Fruit fly (Drosophila melanogaster) whole organism, prepupa: ENCODE data around the gene CG11619.

Experiments
- Blimp-1 ChIP-seq: fragments of 200-800 bp; sonication (Bioruptor generic); optimal IDR thresholded peaks from 3 replicates; lab custom pipeline; 2017; ENCODE audit warnings: missing biosample characterization, missing genetic modification characterization, mild to moderate bottlenecking, moderate library complexity, missing genetic modification reagents
- CG10631 ChIP-seq: fragments of 200-800 bp; sonication (Bioruptor generic); optimal IDR thresholded peaks from 2 replicates; lab custom pipeline; 2016; ENCODE audit warnings: missing biosample characterization, missing genetic modification characterization
- CG10669 ChIP-seq: fragments of 200-800 bp; sonication (Bioruptor generic); optimal IDR thresholded peaks from 3 replicates; lab custom pipeline; 2018; ENCODE audit warnings: missing biosample characterization, mild to moderate bottlenecking, missing genetic modification characterization, moderate library complexity
- CG11294 ChIP-seq: fragments of 200-800 bp; sonication (Bioruptor generic); IDR thresholded peaks from 2 replicates; pipeline ENCODE4 v1.3.6; 2022; ENCODE audit warnings: missing biosample characterization, missing genetic modification characterization
- CG11762 ChIP-seq: fragments of 200-800 bp; sonication (Bioruptor generic); optimal IDR thresholded peaks from 3 replicates; lab custom pipeline; 2016; ENCODE audit warnings: missing biosample characterization, missing genetic modification characterization; ENCODE audit not compliant: insufficient read depth
- CG11902 ChIP-seq: fragments of 200-800 bp; sonication (Bioruptor generic); optimal IDR thresholded peaks from 3 replicates; lab custom pipeline; 2016; ENCODE audit warnings: missing biosample characterization, missing genetic modification characterization
- CG1621 ChIP-seq: fragments of 200-800 bp; sonication (Bioruptor generic); optimal IDR thresholded peaks from 3 replicates; lab custom pipeline; 2018; ENCODE audit warnings: missing biosample characterization, mild to moderate bottlenecking, missing genetic modification characterization
- CG16779 ChIP-seq: fragments of 200-800 bp; sonication (Bioruptor generic); optimal IDR thresholded peaks from 3 replicates; lab custom pipeline; 2017; ENCODE audit warnings: missing biosample characterization, mild to moderate bottlenecking, missing genetic modification characterization
- CG3032 ChIP-seq: fragments of 200-800 bp; optimal IDR thresholded peaks from 2 replicates; lab custom pipeline; 2019; ENCODE audit warnings: missing biosample characterization, mild to moderate bottlenecking, missing genetic modification characterization, moderate library complexity
- CG31627 ChIP-seq: fragments of 200-800 bp; sonication (Bioruptor generic); optimal IDR thresholded peaks from 3 replicates; lab custom pipeline; 2016; ENCODE audit warnings: missing biosample characterization, missing genetic modification characterization
- CG34406 ChIP-seq: fragments of 200-800 bp; sonication (Bioruptor generic); optimal IDR thresholded peaks from 3 replicates; lab custom pipeline; 2016; ENCODE audit warnings: missing biosample characterization, missing genetic modification characterization
- CG3919 ChIP-seq: fragments of 200-800 bp; sonication (Bioruptor generic); optimal IDR thresholded peaks from 3 replicates; lab custom pipeline; 2016; ENCODE audit warnings: missing biosample characterization, missing genetic modification characterization
- CG6163 ChIP-seq: fragments of 200-800 bp; sonication (Bioruptor generic); IDR thresholded peaks from 3 replicates; pipeline ENCODE4 v1.3.6; 2022; ENCODE audit warnings: missing biosample characterization, missing genetic modification characterization
- CG6792 ChIP-seq: fragments of 200-800 bp; sonication (Bioruptor generic); optimal IDR thresholded peaks from 3 replicates; lab custom pipeline; 2016; ENCODE audit warnings: missing biosample characterization, missing genetic modification characterization
- CG6808 ChIP-seq: fragments of 200-800 bp; sonication (Bioruptor generic); optimal IDR thresholded peaks from 3 replicates; lab custom pipeline; 2017; ENCODE audit warnings: missing biosample characterization, missing genetic modification characterization, mild to moderate bottlenecking, moderate library complexity, missing genetic modification reagents
- CG7368 ChIP-seq: fragments of 200-800 bp; sonication (Bioruptor generic); optimal IDR thresholded peaks from 3 replicates; lab custom pipeline; 2016; ENCODE audit warnings: missing biosample characterization, missing genetic modification characterization
- CG8319 ChIP-seq: fragments of 200-800 bp; sonication (Bioruptor generic); optimal IDR thresholded peaks from 3 replicates; lab custom pipeline; 2016; ENCODE audit warnings: missing biosample characterization, missing genetic modification characterization
- CG8632 ChIP-seq: fragments of 200-800 bp; sonication (Bioruptor generic); optimal IDR thresholded peaks from 3 replicates; lab custom pipeline; 2016; ENCODE audit warnings: missing biosample characterization, missing genetic modification characterization
- CG9139 ChIP-seq: fragments of 200-800 bp; sonication (Bioruptor generic); optimal IDR thresholded peaks from 3 replicates; lab custom pipeline; 2017; ENCODE audit warnings: missing biosample characterization, mild to moderate bottlenecking, missing genetic modification characterization
- Eip78C ChIP-seq: fragments of 200-800 bp; sonication (Bioruptor generic); peaks from one replicate; lab custom pipeline; 2016; ENCODE audit warnings: missing biosample characterization, missing genetic modification characterization
- Eip93F ChIP-seq: fragments of 200-800 bp; sonication (Bioruptor generic); optimal IDR thresholded peaks from 2 replicates; lab custom pipeline; 2016; ENCODE audit warnings: missing biosample characterization, mild to moderate bottlenecking, missing genetic modification characterization
- Ets21C ChIP-seq: fragments of 200-800 bp; sonication (Bioruptor generic); optimal IDR thresholded peaks from 3 replicates; lab custom pipeline; 2016; ENCODE audit warnings: missing biosample characterization, missing genetic modification characterization
- Ets96B ChIP-seq: fragments of 200-800 bp; optimal IDR thresholded peaks from 2 replicates; lab custom pipeline; 2019; ENCODE audit warnings: missing biosample characterization, mild to moderate bottlenecking, missing genetic modification characterization, moderate library complexity
- Gug ChIP-seq: fragments of 200-800 bp; sonication (Bioruptor generic); IDR thresholded peaks from 2 replicates; pipeline ENCODE4 v1.3.6; 2022; ENCODE audit warnings: missing biosample characterization, missing genetic modification characterization
- Hr38 ChIP-seq: sonication (Bioruptor generic); optimal IDR thresholded peaks from 2 replicates; lab custom pipeline; 2016; ENCODE audit warnings: missing biosample characterization, missing genetic modification characterization
- Hr39 ChIP-seq: fragments of 200-800 bp; sonication (Bioruptor generic); optimal IDR thresholded peaks from 2 replicates; lab custom pipeline; 2016; ENCODE audit warnings: missing biosample characterization, missing genetic modification characterization
- Hr4 ChIP-seq: fragments of 200-800 bp; sonication (Bioruptor generic); optimal IDR thresholded peaks from 3 replicates; lab custom pipeline; 2016; ENCODE audit warnings: missing biosample characterization, missing genetic modification characterization
- Lpt ChIP-seq: fragments of 200-800 bp; sonication (Bioruptor generic); optimal IDR thresholded peaks from 3 replicates; lab custom pipeline; 2016; ENCODE audit warnings: missing biosample characterization, missing genetic modification characterization
- Met ChIP-seq: fragments of 200-800 bp; sonication (Bioruptor generic); optimal IDR thresholded peaks from 3 replicates; lab custom pipeline; 2016; ENCODE audit warnings: missing biosample characterization, missing genetic modification characterization
- OdsH ChIP-seq: fragments of 200-800 bp; sonication (Bioruptor generic); optimal IDR thresholded peaks from 3 replicates; lab custom pipeline; 2016; ENCODE audit warnings: missing biosample characterization, missing genetic modification characterization
- Smox ChIP-seq: fragments of 200-800 bp; sonication (Bioruptor generic); optimal IDR thresholded peaks from 3 replicates; lab custom pipeline; 2016; ENCODE audit warnings: missing biosample characterization, missing genetic modification characterization
- Sox102F ChIP-seq: fragments of 200-800 bp; sonication (Bioruptor generic); optimal IDR thresholded peaks from 2 replicates; lab custom pipeline; 2016; ENCODE audit warnings: missing biosample characterization, mild to moderate bottlenecking, missing genetic modification characterization
- Sox14 ChIP-seq: fragments of 200-800 bp; sonication (Bioruptor generic); optimal IDR thresholded peaks from 3 replicates; lab custom pipeline; 2016; ENCODE audit warnings: missing biosample characterization, missing genetic modification characterization
- Sox15 ChIP-seq: fragments of 200-800 bp; sonication (Bioruptor generic); optimal IDR thresholded peaks from 3 replicates; lab custom pipeline; 2016; ENCODE audit warnings: missing biosample characterization, missing genetic modification characterization
- achi ChIP-seq: fragments of 200-800 bp; sonication (Bioruptor generic); optimal IDR thresholded peaks from 3 replicates; lab custom pipeline; 2016; ENCODE audit warnings: missing biosample characterization, missing genetic modification characterization
- acj6 ChIP-seq: fragments of 200-800 bp; sonication (Bioruptor generic); optimal IDR thresholded peaks from 3 replicates; lab custom pipeline; 2016; ENCODE audit warnings: missing biosample characterization, missing genetic modification characterization
- cyc ChIP-seq: fragments of 200-800 bp; sonication (Bioruptor generic); optimal IDR thresholded peaks from 3 replicates; lab custom pipeline; 2016; ENCODE audit warnings: missing biosample characterization, missing genetic modification characterization
- dac ChIP-seq: fragments of 200-800 bp; sonication (Bioruptor generic); optimal IDR thresholded peaks from 2 replicates; lab custom pipeline; 2017; ENCODE audit warnings: missing biosample characterization, mild to moderate bottlenecking, missing genetic modification characterization
- dsx ChIP-seq: fragments of 200-800 bp; optimal IDR thresholded peaks from 3 replicates; lab custom pipeline; 2019; ENCODE audit warnings: missing biosample characterization, mild to moderate bottlenecking, missing genetic modification characterization, moderate library complexity; ENCODE audit not compliant: poor library complexity, severe bottlenecking
- esn ChIP-seq: fragments of 200-800 bp; sonication (Bioruptor generic); optimal IDR thresholded peaks from 2 replicates; lab custom pipeline; 2016; ENCODE audit warnings: missing biosample characterization, mild to moderate bottlenecking, missing genetic modification characterization, moderate library complexity
- fd59A ChIP-seq: fragments of 200-800 bp; sonication (Bioruptor generic); optimal IDR thresholded peaks from 2 replicates; lab custom pipeline; 2017; ENCODE audit warnings: missing biosample characterization, mild to moderate bottlenecking, missing genetic modification characterization, missing genetic modification reagents
- fd85E ChIP-seq: fragments of 200-800 bp; sonication (Bioruptor generic); optimal IDR thresholded peaks from 3 replicates; lab custom pipeline; 2016; ENCODE audit warnings: missing biosample characterization, missing genetic modification characterization
- fkh ChIP-seq: fragments of 200-800 bp; sonication (Bioruptor generic); optimal IDR thresholded peaks from 3 replicates; lab custom pipeline; 2017; ENCODE audit warnings: missing biosample characterization, mild to moderate bottlenecking, missing genetic modification characterization, moderate library complexity
- lz ChIP-seq: fragments of 200-800 bp; sonication (Bioruptor generic); optimal IDR thresholded peaks from 3 replicates; lab custom pipeline; 2016; ENCODE audit warnings: missing biosample characterization, missing genetic modification characterization
- net ChIP-seq: fragments of 200-800 bp; sonication (Bioruptor generic); optimal IDR thresholded peaks from 3 replicates; lab custom pipeline; 2016; ENCODE audit warnings: missing biosample characterization, missing genetic modification characterization
- pdm3 ChIP-seq: fragments of 200-800 bp; sonication (Bioruptor generic); optimal IDR thresholded peaks from 3 replicates; lab custom pipeline; 2016; ENCODE audit warnings: missing biosample characterization, missing genetic modification characterization
- salr ChIP-seq, 2 experiments: fragments of 200-800 bp; sonication (Bioruptor generic); optimal IDR thresholded peaks; 3 replicates each; lab custom pipeline; 2016 to 2018; ENCODE audit warnings: missing biosample characterization in 2 of 2, missing genetic modification characterization in 2 of 2, mild to moderate bottlenecking in 1 of 2
- spab ChIP-seq: fragments of 200-800 bp; sonication (Bioruptor generic); optimal IDR thresholded peaks from 2 replicates; lab custom pipeline; 2017; ENCODE audit warnings: missing biosample characterization, mild to moderate bottlenecking, missing genetic modification characterization, missing genetic modification reagents
- ss ChIP-seq, 2 experiments: fragments of 200-800 bp; sonication (Bioruptor generic); optimal IDR thresholded peaks; 2 replicates in 1 of 2; 3 replicates in 1 of 2; lab custom pipeline; 2017 to 2018; ENCODE audit warnings: mild to moderate bottlenecking in 2 of 2, missing biosample characterization in 2 of 2, missing genetic modification characterization in 2 of 2, moderate library complexity in 1 of 2
- svp ChIP-seq: fragments of 200-800 bp; sonication (Bioruptor generic); peaks from one replicate; lab custom pipeline; 2016; ENCODE audit warnings: missing biosample characterization, missing genetic modification characterization
- vri ChIP-seq: fragments of 200-800 bp; sonication (Bioruptor generic); optimal IDR thresholded peaks from 3 replicates; lab custom pipeline; 2016; ENCODE audit warnings: missing biosample characterization, mild to moderate bottlenecking, missing genetic modification characterization

Gene CG11619

DNA sequence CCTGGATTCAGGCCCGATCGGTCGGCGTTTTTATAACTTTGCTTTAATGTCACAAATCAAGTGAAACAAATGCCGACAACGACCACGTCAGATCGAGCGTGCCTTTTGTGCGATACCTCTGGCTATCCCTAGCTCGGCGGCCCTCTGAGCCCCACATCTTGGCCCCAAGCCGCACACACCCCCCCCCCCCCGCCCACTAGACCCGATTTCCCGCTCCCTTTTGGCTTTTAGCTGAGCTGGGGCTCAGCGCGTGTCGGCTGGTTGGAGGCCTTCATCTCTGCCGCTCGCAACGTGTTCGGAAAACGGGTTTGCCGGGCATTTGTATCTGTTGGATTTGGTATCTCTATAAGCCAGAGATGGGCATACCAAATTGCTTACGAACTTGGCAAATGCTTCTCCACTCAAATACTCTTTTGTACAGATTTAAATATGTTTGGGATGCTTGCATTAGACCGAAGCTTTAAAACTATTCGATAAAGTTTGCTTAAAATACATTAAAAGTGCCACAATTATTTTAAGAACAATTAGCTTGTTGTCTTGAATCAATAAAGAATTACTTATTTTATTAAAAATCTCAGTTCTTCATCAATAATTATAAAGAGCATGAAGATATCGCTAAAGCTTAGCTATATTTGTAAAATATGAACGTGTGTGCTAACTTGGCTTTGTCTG, 28.1 kb upstream of the CG11619 start:
- TF ChIP-seq CG11294 (GFP tag; lab: Robert Waterston, UW): no peak
- peak; percentile 45 for TF ChIP-seq CG6792 (GFP tag; lab: Kevin White, UChicago)
- TF ChIP-seq CG10669: peak; percentile 71
- TF ChIP-seq cyc (GFP tag; lab: Kevin White, UChicago): peak; percentile 15
- no peak for TF ChIP-seq fkh (GFP tag; lab: Kevin White, UChicago)
- TF ChIP-seq CG8319 (GFP tag; lab: Kevin White, UChicago): peak; percentile 16
- TF ChIP-seq ss (GFP tag; optimal IDR thresholded peaks at IDR 0.05; lab: Kevin White, UChicago): peak; percentile 46 to 56
- TF ChIP-seq CG3032 (tag; lab: Kevin White, UChicago): peak; percentile 67
- TF ChIP-seq CG6808 (GFP tag; lab: Kevin White, UChicago): peak; percentile 30
- no peak for TF ChIP-seq CG1621
- peak; percentile 56 for TF ChIP-seq achi
- peak; percentile 43 for TF ChIP-seq Hr39 (GFP tag; lab: Kevin White, UChicago)
- TF ChIP-seq pdm3 (GFP tag; lab: Kevin White, UChicago): peak; percentile 79
- TF ChIP-seq Ets21C (GFP tag; lab: Kevin White, UChicago): no peak
- peak; percentile 59 for TF ChIP-seq CG34406 (GFP tag; lab: Kevin White, UChicago)
- no peak for TF ChIP-seq Hr38 (GFP tag; lab: Kevin White, UChicago)
- TF ChIP-seq OdsH (GFP tag; lab: Kevin White, UChicago): peak; percentile 77
- TF ChIP-seq CG10631 (GFP tag; lab: Kevin White, UChicago): peak; percentile 68
- peak; percentile 62 for TF ChIP-seq acj6 (GFP tag; lab: Kevin White, UChicago)
- TF ChIP-seq Smox (GFP tag; lab: Kevin White, UChicago): peak; percentile 29
- peak; percentile 54 for TF ChIP-seq CG8632 (GFP tag; lab: Kevin White, UChicago)
- TF ChIP-seq CG7368 (GFP tag; lab: Kevin White, UChicago): peak; percentile 17
- peak; percentile 70 for TF ChIP-seq Sox14 (GFP tag; lab: Kevin White, UChicago)
- no peak for TF ChIP-seq Blimp-1 (GFP tag; lab: Kevin White, UChicago)
- TF ChIP-seq Eip78C (GFP tag; lab: Kevin White, UChicago): peak; percentile 86
- peak; percentile 78 for TF ChIP-seq Ets96B (tag; lab: Kevin White, UChicago)
- peak in 1 of 2 experiments; percentile 66 for TF ChIP-seq salr (GFP tag; optimal IDR thresholded peaks at IDR 0.05; lab: Kevin White, UChicago)
- peak; percentile 47 for TF ChIP-seq lz (GFP tag; lab: Kevin White, UChicago)
- peak; percentile 58 for TF ChIP-seq esn
- peak; percentile 61 for TF ChIP-seq Met (GFP tag; lab: Kevin White, UChicago)
- TF ChIP-seq CG3919 (GFP tag; lab: Kevin White, UChicago): peak; percentile 52
- peak; percentile 66 for TF ChIP-seq Lpt
- peak; percentile 31; the same call in 1 of the 2 replicates for TF ChIP-seq Gug (GFP tag; lab: Robert Waterston, UW)
- peak; percentile 20 for TF ChIP-seq CG31627
- 0 out of 3 replicates have a peak, but pooled peaks have one; percentile 27 for TF ChIP-seq CG6163 (GFP tag; lab: Robert Waterston, UW)
- peak; percentile 47 for TF ChIP-seq Sox15 (GFP tag; lab: Kevin White, UChicago)
- peak; percentile 10 for TF ChIP-seq vri
- peak; percentile 59 for TF ChIP-seq Sox102F (GFP tag; lab: Kevin White, UChicago)
- no peak for TF ChIP-seq CG16779 (tag; lab: Kevin White, UChicago)
- TF ChIP-seq net (GFP tag; lab: Kevin White, UChicago): peak; percentile 69
- TF ChIP-seq Eip93F (GFP tag; lab: Kevin White, UChicago): no peak
- TF ChIP-seq CG11902 (GFP tag; lab: Kevin White, UChicago): peak; percentile 13
- TF ChIP-seq dac (GFP tag; lab: Kevin White, UChicago): peak; percentile 20
- TF ChIP-seq spab (GFP tag; lab: Kevin White, UChicago): peak; percentile 25
- TF ChIP-seq dsx (GFP tag; lab: Kevin White, UChicago): peak; percentile 61
- TF ChIP-seq CG11762 (GFP tag; lab: Kevin White, UChicago): peak; percentile 48
- TF ChIP-seq Hr4: peak; percentile 76
- peak; percentile 14 for TF ChIP-seq fd85E
- peak; percentile 69 for TF ChIP-seq fd59A (GFP tag; lab: Kevin White, UChicago)
- TF ChIP-seq CG9139 (GFP tag; lab: Kevin White, UChicago): no peak
- no peak for TF ChIP-seq svp (GFP tag; lab: Kevin White, UChicago)
